Worm (Caenorhabditis elegans) whole organism, early embryonic: Measurements from ENCODE around the gene nhr-34.

Source experiments
- B0310.2 ChIP-seq: sonication (generic microtip); optimal IDR thresholded peaks from 2 replicates; lab custom pipeline; 2016; ENCODE audit warnings: mild to moderate bottlenecking, missing genetic modification characterization, missing compliant biosample characterization
- F13C5.2 ChIP-seq: sonication (generic microtip); optimal IDR thresholded peaks from 2 replicates; lab custom pipeline; 2017; ENCODE audit warnings: mild to moderate bottlenecking, missing genetic modification characterization, inconsistent platforms, missing compliant biosample characterization
- aly-1 ChIP-seq: sonication (generic microtip); optimal IDR thresholded peaks from 2 replicates; lab custom pipeline; 2016; ENCODE audit warnings: missing genetic modification characterization, missing compliant biosample characterization
- ama-1 ChIP-seq: fragments of 150-350 bp; optimal IDR thresholded peaks from 2 replicates; lab custom pipeline; 2014
- ceh-13 ChIP-seq: fragments of 200-800 bp; sonication (Bioruptor generic); optimal IDR thresholded peaks from 2 replicates; lab custom pipeline; 2018; ENCODE audit warnings: mild to moderate bottlenecking, missing genetic modification characterization, missing compliant biosample characterization
- ceh-36 ChIP-seq: sonication (generic microtip); optimal IDR thresholded peaks from 2 replicates; lab custom pipeline; 2016; ENCODE audit warnings: missing genetic modification characterization, inconsistent platforms, missing compliant biosample characterization
- ets-7 ChIP-seq: sonication (generic microtip); optimal IDR thresholded peaks from 2 replicates; lab custom pipeline; 2016; ENCODE audit warnings: missing genotype, missing genetic modification characterization, missing compliant biosample characterization
- flt-1 ChIP-seq: fragments of 200-800 bp; sonication (Bioruptor generic); IDR thresholded peaks from 2 replicates; pipeline ENCODE4 v1.3.6; 2022; ENCODE audit warnings: missing genetic modification characterization, missing compliant biosample characterization
- hmbx-1 ChIP-seq: sonication (generic microtip); optimal IDR thresholded peaks from 2 replicates; lab custom pipeline; 2016; ENCODE audit warnings: mild to moderate bottlenecking, missing genetic modification characterization, missing compliant biosample characterization
- hmg-4 ChIP-seq: fragments of 200-800 bp; sonication (Bioruptor generic); optimal IDR thresholded peaks from 2 replicates; lab custom pipeline; 2018; ENCODE audit warnings: mild to moderate bottlenecking, missing genetic modification characterization, missing compliant biosample characterization
- hnd-1 ChIP-seq: sonication (generic microtip); optimal IDR thresholded peaks from 2 replicates; lab custom pipeline; 2016; ENCODE audit warnings: missing genetic modification characterization, missing compliant biosample characterization
- pes-1 ChIP-seq: fragments of 200-800 bp; sonication (Bioruptor generic); IDR thresholded peaks from 2 replicates; pipeline ENCODE4 v1.3.6; 2022; ENCODE audit warnings: missing genetic modification reagents, missing genetic modification characterization, missing compliant biosample characterization
- scrt-1 ChIP-seq: fragments of 200-800 bp; sonication (Bioruptor generic); IDR thresholded peaks from 2 replicates; pipeline ENCODE4 v1.3.6; 2022; ENCODE audit warnings: missing genetic modification characterization, missing compliant biosample characterization
- sea-1 ChIP-seq: fragments of 200-800 bp; sonication (Bioruptor generic); conservative IDR thresholded peaks from 2 replicates; pipeline ENCODE4 v1.3.6; 2022; ENCODE audit warnings: missing genetic modification characterization, missing compliant biosample characterization
- tbx-11 ChIP-seq: fragments of 200-800 bp; sonication (Bioruptor generic); IDR thresholded peaks from 2 replicates; pipeline ENCODE4 v1.3.6; 2022; ENCODE audit warnings: missing genetic modification characterization, missing compliant biosample characterization
- tbx-37 ChIP-seq: fragments of 200-800 bp; sonication (Bioruptor generic); conservative IDR thresholded peaks from 2 replicates; pipeline ENCODE4 v1.3.6; 2022; ENCODE audit warnings: missing genetic modification reagents, missing genetic modification characterization, missing compliant biosample characterization
- tra-4 ChIP-seq: sonication (generic microtip); optimal IDR thresholded peaks from 2 replicates; lab custom pipeline; 2017; ENCODE audit warnings: missing genetic modification characterization, missing compliant biosample characterization

Gene nhr-34

DNA sequence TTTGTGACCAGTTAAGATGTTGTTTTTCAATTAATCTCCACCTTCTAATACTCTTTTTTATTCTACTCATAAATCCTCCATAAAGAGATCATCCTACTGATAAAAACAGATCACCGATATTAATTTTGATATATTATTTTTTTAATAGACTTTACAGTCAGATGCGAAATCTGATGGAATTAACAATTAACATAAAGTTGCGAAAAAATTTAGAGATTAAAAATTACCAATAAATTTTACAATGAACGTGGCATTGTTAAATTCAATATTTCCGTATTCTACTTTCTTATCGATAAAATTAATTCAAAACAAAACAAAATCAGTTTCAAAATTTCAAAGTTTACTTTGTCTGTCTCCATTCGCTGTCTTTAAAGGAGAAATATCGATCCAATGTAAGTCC is 37.3 kb upstream of the nhr-34 start, which contains the start of gene K01H12.4:
Gene K01H12.4, plus strand, starts transcription at position 301 of the 400 bp plus-strand sequence.
- TF ChIP-seq hnd-1 (tag; lab: Kevin White, UChicago) (no peak), ceh-36 (no peak), F13C5.2 (tag; lab: Kevin White, UChicago) (no peak), tbx-11 (no peak), sea-1 (GFP tag; lab: Robert Waterston, UW) (no peak), aly-1 (tag; lab: Kevin White, UChicago) (no peak), pes-1 (GFP tag; lab: Robert Waterston, UW) (no peak), tbx-37 (GFP tag; lab: Robert Waterston, UW) (no peak), ceh-13 (no peak), hmg-4 (GFP tag; lab: Kevin White, UChicago) (no peak)

DNA sequence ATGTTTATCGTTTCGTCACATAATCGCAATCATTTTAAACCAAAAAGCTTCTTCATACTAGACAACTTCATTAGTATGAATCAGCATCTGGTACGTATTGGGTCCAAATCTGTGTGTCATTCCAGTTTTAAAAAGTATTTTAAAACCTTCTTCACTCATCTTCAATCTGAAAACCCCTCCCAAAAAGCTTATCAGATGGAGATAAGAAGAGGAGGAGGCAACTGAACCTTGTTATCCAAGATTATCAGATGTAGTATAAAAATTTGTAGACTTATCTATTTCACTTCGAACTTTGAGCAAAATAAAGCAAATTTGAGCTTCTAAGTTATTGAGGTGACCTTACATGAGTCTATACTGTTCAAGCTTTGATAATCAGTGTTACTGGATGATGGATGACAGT is 34.4 kb upstream of the nhr-34 start, which contains the start of gene nhr-38:
Gene nhr-38, plus strand, starts transcription at position 301 of the 400 bp plus-strand sequence.
- no peak for TF ChIP-seq hmg-4 (GFP tag; lab: Kevin White, UChicago)
- TF ChIP-seq scrt-1 (GFP tag; lab: Robert Waterston, UW), result no peak
- TF ChIP-seq B0310.2 (tag; lab: Kevin White, UChicago), result no peak
- no peak for TF ChIP-seq ceh-13
- no peak for TF ChIP-seq F13C5.2 (tag; lab: Kevin White, UChicago)
- TF ChIP-seq aly-1 (tag; lab: Kevin White, UChicago), result no peak
- no peak for TF ChIP-seq ets-7 (tag; lab: Kevin White, UChicago)
- TF ChIP-seq ceh-36, result no peak
- no peak for TF ChIP-seq hnd-1 (tag; lab: Kevin White, UChicago)
- TF ChIP-seq tra-4 (tag; lab: Kevin White, UChicago), result no peak
- TF ChIP-seq tbx-11, result no peak
- TF ChIP-seq sea-1 (GFP tag; lab: Robert Waterston, UW), result no peak
- no peak for TF ChIP-seq ama-1 (lab: Kevin White, UChicago)
- TF ChIP-seq hmbx-1, result no peak
- TF ChIP-seq flt-1, result no peak
- no peak for TF ChIP-seq pes-1 (GFP tag; lab: Robert Waterston, UW)

DNA sequence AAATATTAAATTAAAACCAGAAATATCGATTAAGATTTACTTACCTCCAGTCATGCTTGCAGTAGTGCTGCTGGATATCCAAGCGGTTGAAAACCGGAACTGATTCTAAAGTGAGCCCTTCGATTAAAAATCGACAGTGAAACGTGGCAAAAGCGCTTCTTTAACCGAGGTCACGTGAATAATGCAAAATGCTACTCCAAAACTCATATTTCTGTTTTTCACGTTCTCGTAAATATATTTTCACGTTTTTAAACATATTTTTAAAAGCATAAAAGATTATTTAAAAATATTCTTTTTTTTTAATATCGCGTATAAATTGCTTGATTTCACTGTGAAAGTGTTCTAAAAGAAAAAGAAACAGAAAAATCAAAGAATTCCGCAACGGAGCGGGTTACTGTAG is 33.7 kb upstream of the nhr-34 start, which contains the start of gene ant-1.3:
Gene ant-1.3, minus strand, starts transcription at position 101 of the 400 bp plus-strand sequence.
- TF ChIP-seq F13C5.2 (tag; lab: Kevin White, UChicago) (no peak), ceh-36 (no peak), tbx-37 (GFP tag; lab: Robert Waterston, UW) (no peak), hmg-4 (GFP tag; lab: Kevin White, UChicago) (no peak), aly-1 (tag; lab: Kevin White, UChicago) (no peak), ama-1 (lab: Kevin White, UChicago) (no peak), hnd-1 (tag; lab: Kevin White, UChicago) (no peak), scrt-1 (GFP tag; lab: Robert Waterston, UW) (no peak), ets-7 (tag; lab: Kevin White, UChicago) (no peak), B0310.2 (tag; lab: Kevin White, UChicago) (no peak), tbx-11 (no peak), ceh-13 (no peak), sea-1 (GFP tag; lab: Robert Waterston, UW) (no peak), hmbx-1 (no peak), tra-4 (tag; lab: Kevin White, UChicago) (no peak), pes-1 (GFP tag; lab: Robert Waterston, UW) (no peak), flt-1 (no peak)

DNA sequence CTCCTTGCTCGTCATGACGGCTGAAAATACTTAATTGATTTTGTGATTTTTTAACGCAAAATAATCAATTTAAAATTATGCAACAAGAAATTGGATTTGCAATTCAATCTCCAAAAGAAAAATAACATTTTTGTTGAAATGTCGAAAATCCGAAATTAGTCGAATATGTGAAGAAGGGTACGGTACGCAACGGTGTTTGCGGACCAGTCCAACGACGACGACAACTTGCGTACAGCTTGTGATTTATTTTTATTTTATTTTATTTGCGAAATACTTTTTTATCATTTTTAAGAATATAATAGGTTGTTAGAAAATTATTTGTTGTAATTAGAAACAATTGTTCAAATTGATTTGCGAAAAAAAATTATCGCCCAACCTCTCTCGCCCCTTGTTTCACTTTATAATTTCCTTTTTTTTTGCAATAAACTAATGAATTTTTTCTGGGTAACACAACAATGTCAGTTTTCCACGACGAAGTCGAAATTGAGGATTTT is 31.3 kb upstream of the nhr-34 start, which contains the start of the genes dcaf-1 and dph-3:
Gene dcaf-1, minus strand, starts transcription at position 20 of the 494 bp plus-strand sequence.
Gene dph-3, plus strand, starts transcription at position 444 of the 494 bp plus-strand sequence.
- no peak for TF ChIP-seq scrt-1 (GFP tag; lab: Robert Waterston, UW)
- TF ChIP-seq hnd-1 (tag; lab: Kevin White, UChicago), result no peak
- TF ChIP-seq hmbx-1, result no peak
- no peak for TF ChIP-seq tbx-11
- TF ChIP-seq aly-1 (tag; lab: Kevin White, UChicago), result no peak
- TF ChIP-seq ets-7 (tag; lab: Kevin White, UChicago), result no peak
- no peak for TF ChIP-seq sea-1 (GFP tag; lab: Robert Waterston, UW)
- TF ChIP-seq flt-1, result no peak
- no peak for TF ChIP-seq tbx-37 (GFP tag; lab: Robert Waterston, UW)
- no peak for TF ChIP-seq pes-1 (GFP tag; lab: Robert Waterston, UW)
- TF ChIP-seq B0310.2 (tag; lab: Kevin White, UChicago), result no peak
- TF ChIP-seq ceh-13, result no peak
- TF ChIP-seq ama-1 (lab: Kevin White, UChicago), result no peak
- TF ChIP-seq ceh-36, result no peak
- no peak for TF ChIP-seq hmg-4 (GFP tag; lab: Kevin White, UChicago)

DNA sequence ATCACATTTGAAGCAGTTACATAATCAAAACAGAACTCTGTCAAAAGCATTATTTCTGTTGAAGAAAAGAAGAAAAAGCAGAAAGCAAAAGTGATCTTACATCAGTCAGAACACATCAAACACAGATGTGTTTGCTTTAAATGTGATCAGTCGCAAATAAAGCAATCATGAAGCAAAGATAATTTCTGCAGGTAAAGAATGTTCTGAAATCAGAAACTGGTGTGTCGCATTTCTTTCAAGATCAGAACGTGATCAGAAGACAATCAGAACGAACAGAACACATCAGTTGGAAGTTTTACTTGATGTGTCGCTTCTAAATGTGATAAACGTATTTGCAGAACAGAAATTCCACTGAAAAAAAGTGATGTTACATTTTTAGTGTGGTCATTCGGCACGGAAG is 23.6 kb upstream of the nhr-34 start:
- TF ChIP-seq tra-4 (tag; lab: Kevin White, UChicago), result no peak
- no peak for TF ChIP-seq ama-1 (lab: Kevin White, UChicago)
- no peak for TF ChIP-seq pes-1 (GFP tag; lab: Robert Waterston, UW)
- TF ChIP-seq hmg-4 (GFP tag; lab: Kevin White, UChicago), result no peak
- no peak for TF ChIP-seq ceh-13
- TF ChIP-seq hnd-1 (tag; lab: Kevin White, UChicago), result no peak
- TF ChIP-seq ets-7 (tag; lab: Kevin White, UChicago), result no peak
- no peak for TF ChIP-seq tbx-11
- no peak for TF ChIP-seq B0310.2 (tag; lab: Kevin White, UChicago)
- no peak for TF ChIP-seq tbx-37 (GFP tag; lab: Robert Waterston, UW)
- no peak for TF ChIP-seq sea-1 (GFP tag; lab: Robert Waterston, UW)
- no peak for TF ChIP-seq F13C5.2 (tag; lab: Kevin White, UChicago)
- no peak for TF ChIP-seq ceh-36
- no peak for TF ChIP-seq hmbx-1
- TF ChIP-seq aly-1 (tag; lab: Kevin White, UChicago), result no peak
- no peak for TF ChIP-seq flt-1
- no peak for TF ChIP-seq scrt-1 (GFP tag; lab: Robert Waterston, UW)

DNA sequence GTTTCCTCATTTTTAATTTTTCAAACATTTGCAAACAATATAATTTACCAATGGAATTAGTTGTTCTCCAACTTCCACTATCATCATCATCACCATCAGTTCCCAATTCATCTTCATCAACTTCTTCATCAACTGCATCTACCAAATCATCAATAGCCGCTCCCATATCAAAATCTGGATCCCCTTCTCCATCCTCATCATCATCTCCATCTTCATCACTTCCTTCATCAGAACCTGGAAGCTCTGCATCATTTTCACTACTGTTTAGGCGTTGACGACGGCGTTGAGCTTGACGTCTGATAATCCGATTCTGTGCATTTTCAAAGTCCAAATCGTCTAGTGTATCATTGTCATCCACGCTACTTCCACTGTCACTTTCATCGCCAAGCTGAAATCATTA is 22.4 kb upstream of the nhr-34 start:
- TF ChIP-seq tbx-11 (no peak), ama-1 (lab: Kevin White, UChicago) (no peak), sea-1 (GFP tag; lab: Robert Waterston, UW) (no peak), tbx-37 (GFP tag; lab: Robert Waterston, UW) (no peak), aly-1 (tag; lab: Kevin White, UChicago) (no peak), F13C5.2 (tag; lab: Kevin White, UChicago) (no peak), ceh-36 (no peak), ceh-13 (no peak), scrt-1 (GFP tag; lab: Robert Waterston, UW) (no peak), hmbx-1 (no peak), hnd-1 (tag; lab: Kevin White, UChicago) (no peak), hmg-4 (GFP tag; lab: Kevin White, UChicago) (no peak), pes-1 (GFP tag; lab: Robert Waterston, UW) (no peak), ets-7 (tag; lab: Kevin White, UChicago) (no peak)
